Fruit fly (Drosophila melanogaster) whole organism, embryonic: ENCODE measurements around the gene St2.

ENCODE experiments used
- Asciz ChIP-seq: fragments of 200-800 bp; sonication (Bioruptor generic); optimal IDR thresholded peaks from 2 replicates; lab custom pipeline; 2017; ENCODE audit warnings: missing biosample characterization, mild to moderate bottlenecking, missing genetic modification characterization, missing genetic modification reagents
- Bdp1 ChIP-seq: fragments of 200-800 bp; sonication (Bioruptor generic); optimal IDR thresholded peaks from 3 replicates; lab custom pipeline; 2016; ENCODE audit warnings: missing biosample characterization, missing genetic modification characterization
- CG12236 ChIP-seq: fragments of 200-800 bp; sonication (Bioruptor generic); optimal IDR thresholded peaks from 2 replicates; lab custom pipeline; 2016; ENCODE audit warnings: missing biosample characterization, missing genetic modification characterization
- CG12769 ChIP-seq: fragments of 200-800 bp; sonication (Bioruptor generic); optimal IDR thresholded peaks from 2 replicates; lab custom pipeline; 2019; ENCODE audit warnings: missing biosample characterization, mild to moderate bottlenecking, missing genetic modification characterization, moderate library complexity
- CG14050 ChIP-seq: fragments of 200-800 bp; sonication (Bioruptor generic); IDR thresholded peaks from 3 replicates; pipeline ENCODE4 v1.3.6; 2022; ENCODE audit warnings: missing biosample characterization, missing genetic modification characterization
- CG17328 ChIP-seq: fragments of 200-800 bp; sonication (Bioruptor generic); IDR thresholded peaks from 2 replicates; pipeline ENCODE4 v1.3.6; 2022; ENCODE audit warnings: missing biosample characterization, missing genetic modification characterization
- CG31441 ChIP-seq: fragments of 200-800 bp; sonication (Bioruptor generic); IDR thresholded peaks from 2 replicates; pipeline ENCODE4 v1.3.6; 2022; ENCODE audit warnings: missing biosample characterization, missing genetic modification characterization
- CG32772 ChIP-seq: fragments of 200-800 bp; sonication (Bioruptor generic); IDR thresholded peaks from 2 replicates; pipeline ENCODE4 v1.3.6; 2022; ENCODE audit warnings: missing biosample characterization, missing genetic modification characterization
- CG4404 ChIP-seq: fragments of 200-800 bp; sonication (Bioruptor generic); IDR thresholded peaks from 2 replicates; pipeline ENCODE4 v1.3.6; 2022; ENCODE audit warnings: missing biosample characterization, missing genetic modification characterization
- CG6254 ChIP-seq: fragments of 200-800 bp; sonication (Bioruptor generic); optimal IDR thresholded peaks from 3 replicates; lab custom pipeline; 2017; ENCODE audit warnings: mild to moderate bottlenecking, missing biosample characterization, missing genetic modification reagents, missing genetic modification characterization
- CG8765 ChIP-seq: fragments of 200-800 bp; sonication (Bioruptor generic); IDR thresholded peaks from 2 replicates; pipeline ENCODE4 v1.3.6; 2022; ENCODE audit warnings: missing biosample characterization, missing genetic modification characterization
- CG8944 ChIP-seq: fragments of 200-800 bp; sonication (Bioruptor generic); optimal IDR thresholded peaks from 3 replicates; lab custom pipeline; 2016; ENCODE audit warnings: missing biosample characterization, missing genetic modification characterization
- D19A ChIP-seq: fragments of 200-800 bp; optimal IDR thresholded peaks from 3 replicates; lab custom pipeline; 2019; ENCODE audit warnings: missing biosample characterization, mild to moderate bottlenecking, missing genetic modification characterization, moderate library complexity
- Dek ChIP-seq: fragments of 200-800 bp; sonication (Bioruptor generic); optimal IDR thresholded peaks from 3 replicates; lab custom pipeline; 2019; ENCODE audit warnings: missing biosample characterization, mild to moderate bottlenecking, missing genetic modification characterization, moderate library complexity
- GATAe ChIP-seq: fragments of 200-800 bp; sonication (Bioruptor generic); conservative IDR thresholded peaks from 2 replicates; pipeline ENCODE4 v1.3.6; 2022; ENCODE audit warnings: missing biosample characterization, missing genetic modification characterization
- H2.0 ChIP-seq: fragments of 200-800 bp; sonication (Bioruptor generic); IDR thresholded peaks from 2 replicates; pipeline ENCODE4 v1.3.6; 2022; ENCODE audit warnings: missing biosample characterization, missing genetic modification characterization
- HLH3B ChIP-seq: fragments of 200-800 bp; sonication (Bioruptor generic); IDR thresholded peaks from 2 replicates; pipeline ENCODE4 v1.3.6; 2022; ENCODE audit warnings: missing biosample characterization, missing genetic modification characterization
- Lhr ChIP-seq: fragments of 200-800 bp; sonication (Bioruptor generic); optimal IDR thresholded peaks from 3 replicates; lab custom pipeline; 2017; ENCODE audit warnings: mild to moderate bottlenecking, missing biosample characterization, missing genetic modification reagents, missing genetic modification characterization
- MBD-R2 ChIP-seq: fragments of 200-800 bp; sonication (Bioruptor generic); IDR thresholded peaks from 2 replicates; pipeline ENCODE4 v1.3.6; 2022; ENCODE audit warnings: missing biosample characterization, missing genetic modification characterization
- Mrtf ChIP-seq: fragments of 200-800 bp; sonication (Bioruptor generic); IDR thresholded peaks from 3 replicates; pipeline ENCODE4 v1.3.6; 2022; ENCODE audit warnings: missing biosample characterization, missing genetic modification characterization
- Nf-YA ChIP-seq: fragments of 200-800 bp; sonication (Bioruptor generic); IDR thresholded peaks from 2 replicates; pipeline ENCODE4 v1.3.6; 2022; ENCODE audit warnings: missing biosample characterization, missing genetic modification characterization
- NfI ChIP-seq: fragments of 200-800 bp; sonication (Bioruptor generic); optimal IDR thresholded peaks from 3 replicates; lab custom pipeline; 2018; ENCODE audit warnings: missing biosample characterization, mild to moderate bottlenecking, missing genetic modification characterization, moderate library complexity
- Pdp1 ChIP-seq, 2 experiments: fragments of 200-800 bp; sonication (Bioruptor generic); optimal IDR thresholded peaks; 3 replicates each; lab custom pipeline; 2016; ENCODE audit warnings: missing biosample characterization in 2 of 2, missing genetic modification characterization in 2 of 2, mild to moderate bottlenecking in 1 of 2, moderate library complexity in 1 of 2
- Six4 ChIP-seq: fragments of 200-800 bp; sonication (Bioruptor generic); optimal IDR thresholded peaks from 2 replicates; lab custom pipeline; 2016; ENCODE audit warnings: missing biosample characterization, missing genetic modification characterization
- Ssrp ChIP-seq: fragments of 200-800 bp; sonication (Bioruptor generic); optimal IDR thresholded peaks from 2 replicates; lab custom pipeline; 2018; ENCODE audit warnings: missing biosample characterization, mild to moderate bottlenecking, missing genetic modification characterization, moderate library complexity
- Trl ChIP-seq, 3 experiments: fragments of >200 bp in 2 of 3; fragments of 200-800 bp in 1 of 3; sonication (Bioruptor generic) in 1 of 3; optimal IDR thresholded peaks; 2 replicates in 1 of 3; 3 replicates in 2 of 3; lab custom pipeline; 2016 to 2017; ENCODE audit warnings: missing biosample characterization in 1 of 3, missing genetic modification characterization in 1 of 3
- Vsx1 ChIP-seq: fragments of 200-800 bp; sonication (Bioruptor generic); optimal IDR thresholded peaks from 2 replicates; lab custom pipeline; 2017; ENCODE audit warnings: missing biosample characterization, mild to moderate bottlenecking, missing genetic modification characterization, missing genetic modification reagents
- Xrp1 ChIP-seq: fragments of 200-800 bp; sonication (Bioruptor generic); IDR thresholded peaks from 2 replicates; pipeline ENCODE4 v1.3.6; 2022; ENCODE audit warnings: missing biosample characterization, missing genetic modification characterization
- ato ChIP-seq: fragments of 200-800 bp; sonication (Bioruptor generic); IDR thresholded peaks from 2 replicates; pipeline ENCODE4 v1.3.6; 2022; ENCODE audit warnings: missing biosample characterization, missing genetic modification characterization; ENCODE audit not compliant: partially characterized antibody
- bowl ChIP-seq: fragments of 200-800 bp; sonication (Bioruptor generic); IDR thresholded peaks from 2 replicates; pipeline ENCODE4 v1.3.6; 2022; ENCODE audit warnings: missing biosample characterization, missing genetic modification characterization
- cas ChIP-seq: fragments of 200-800 bp; sonication (Bioruptor generic); IDR thresholded peaks from 2 replicates; pipeline ENCODE4 v1.3.6; 2022; ENCODE audit warnings: missing biosample characterization, missing genetic modification characterization
- chn ChIP-seq: fragments of 200-800 bp; sonication (Bioruptor generic); optimal IDR thresholded peaks from 2 replicates; lab custom pipeline; 2016; ENCODE audit warnings: missing biosample characterization, missing genetic modification characterization
- dan ChIP-seq: fragments of 200-800 bp; sonication (Bioruptor generic); IDR thresholded peaks from 2 replicates; pipeline ENCODE4 v1.3.6; 2022; ENCODE audit warnings: missing biosample characterization, missing genetic modification characterization
- exex ChIP-seq: fragments of 200-800 bp; sonication (Bioruptor generic); optimal IDR thresholded peaks from 4 replicates; lab custom pipeline; 2018; ENCODE audit warnings: missing biosample characterization, mild to moderate bottlenecking, missing genetic modification characterization, moderate library complexity
- gsb-n ChIP-seq: fragments of 200-800 bp; sonication (Bioruptor generic); optimal IDR thresholded peaks from 3 replicates; lab custom pipeline; 2018; ENCODE audit warnings: missing biosample characterization, mild to moderate bottlenecking, missing genetic modification characterization
- kah ChIP-seq: fragments of 200-800 bp; sonication (Bioruptor generic); optimal IDR thresholded peaks from 2 replicates; lab custom pipeline; 2018; ENCODE audit warnings: missing biosample characterization, mild to moderate bottlenecking, missing genetic modification characterization
- klu ChIP-seq: fragments of 200-800 bp; sonication (Bioruptor generic); IDR thresholded peaks from 2 replicates; pipeline ENCODE4 v1.3.6; 2022; ENCODE audit warnings: missing biosample characterization, missing genetic modification characterization
- lola ChIP-seq, 3 experiments: fragments of >200 bp in 2 of 3; fragments of 200-800 bp in 1 of 3; sonication (Bioruptor generic) in 1 of 3; optimal IDR thresholded peaks; 2 replicates each; lab custom pipeline; 2017 to 2019; ENCODE audit warnings: missing biosample characterization in 3 of 3, missing genetic modification characterization in 3 of 3, mild to moderate bottlenecking in 1 of 3, moderate library complexity in 1 of 3
- mld ChIP-seq: fragments of 200-800 bp; sonication (Bioruptor generic); IDR thresholded peaks from 3 replicates; pipeline ENCODE4 v1.3.6; 2022; ENCODE audit warnings: missing biosample characterization, missing genetic modification characterization; ENCODE audit not compliant: partially characterized antibody
- odd ChIP-seq: fragments of 200-800 bp; sonication (Bioruptor generic); optimal IDR thresholded peaks from 2 replicates; lab custom pipeline; 2017; ENCODE audit warnings: missing biosample characterization, mild to moderate bottlenecking, missing genetic modification characterization
- prd ChIP-seq, 3 experiments: fragments of >200 bp in 2 of 3; fragments of 200-800 bp in 1 of 3; sonication (Bioruptor generic) in 1 of 3; optimal IDR thresholded peaks in 2 of 3; IDR thresholded peaks in 1 of 3; 2 replicates in 2 of 3; 3 replicates in 1 of 3; pipeline versions ENCODE4 v1.3.6 to Lab custom; 2017 to 2022; ENCODE audit warnings: missing biosample characterization in 1 of 3, missing genetic modification characterization in 1 of 3
- ranshi ChIP-seq: fragments of 200-800 bp; sonication (Bioruptor generic); IDR thresholded peaks from 2 replicates; pipeline ENCODE4 v1.3.6; 2022; ENCODE audit warnings: missing biosample characterization, missing genetic modification characterization
- sd ChIP-seq: fragments of 200-800 bp; sonication (Bioruptor generic); optimal IDR thresholded peaks from 3 replicates; lab custom pipeline; 2018; ENCODE audit warnings: missing biosample characterization, mild to moderate bottlenecking, missing genetic modification characterization, moderate library complexity
- sima ChIP-seq: fragments of 200-800 bp; sonication (Bioruptor generic); optimal IDR thresholded peaks from 2 replicates; lab custom pipeline; 2016; ENCODE audit warnings: missing biosample characterization, missing genetic modification characterization
- tap ChIP-seq: fragments of 200-800 bp; optimal IDR thresholded peaks from 3 replicates; lab custom pipeline; 2019; ENCODE audit warnings: missing biosample characterization, mild to moderate bottlenecking, missing genetic modification characterization, moderate library complexity
- tin ChIP-seq: fragments of 200-800 bp; sonication (Bioruptor generic); optimal IDR thresholded peaks from 3 replicates; lab custom pipeline; 2016; ENCODE audit warnings: missing biosample characterization, missing genetic modification characterization
- tio ChIP-seq: fragments of 200-800 bp; sonication (Bioruptor generic); optimal IDR thresholded peaks from 2 replicates; lab custom pipeline; 2017; ENCODE audit warnings: missing biosample characterization, missing genetic modification characterization, inconsistent platforms
- zfh2 ChIP-seq: fragments of 200-800 bp; sonication (Bioruptor generic); optimal IDR thresholded peaks from 2 replicates; lab custom pipeline; 2016; ENCODE audit warnings: missing biosample characterization, missing genetic modification characterization

Gene St2

DNA sequence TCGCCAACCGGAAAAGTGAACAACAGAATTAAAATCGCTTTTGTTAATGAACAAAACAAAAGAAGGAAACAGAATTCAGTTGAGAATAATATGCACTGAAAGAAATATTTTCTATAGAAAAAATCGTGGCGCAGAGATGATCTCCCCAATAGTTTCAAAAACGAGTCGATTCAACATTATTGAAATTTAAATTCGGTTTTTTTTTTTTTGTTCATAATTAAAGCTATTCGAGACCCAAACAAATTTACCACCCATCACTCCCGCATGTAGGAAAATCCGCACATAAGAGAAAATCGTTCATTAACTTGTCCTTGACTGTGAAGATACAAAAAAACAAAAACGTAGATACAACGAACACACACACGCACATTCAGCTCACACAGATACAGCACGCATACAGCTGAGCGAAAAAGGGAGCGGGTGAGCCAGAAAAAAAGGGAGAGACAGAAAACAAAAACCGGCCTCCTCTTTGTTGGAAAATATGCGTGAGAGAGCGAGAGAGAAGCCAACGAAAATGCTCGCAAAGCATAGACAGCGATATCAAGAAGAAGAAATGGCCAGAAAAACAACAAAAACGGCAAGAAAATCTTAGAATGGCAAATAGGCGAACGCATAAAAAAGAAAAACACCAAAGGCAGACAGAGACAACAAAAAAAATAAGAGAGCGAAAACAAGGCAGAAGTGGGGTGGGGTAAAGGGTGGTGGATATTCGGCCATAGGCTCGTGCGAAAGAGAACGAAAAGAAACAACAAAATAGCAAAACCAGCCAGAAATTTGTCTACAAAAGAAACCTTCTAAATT, 31.4 kb upstream of the St2 start (continued):
- peak; percentile 52 for TF ChIP-seq zfh2 (GFP tag; lab: Kevin White, UChicago)
- TF ChIP-seq CG31441 (GFP tag; lab: Robert Waterston, UW), result no peak
- peak; percentile 18 for TF ChIP-seq CG6254 (GFP tag; lab: Kevin White, UChicago)
- TF ChIP-seq cas (GFP tag; lab: Robert Waterston, UW), result no peak
- TF ChIP-seq GATAe (GFP tag; lab: Robert Waterston, UW), result no peak
- TF ChIP-seq Trl (optimal IDR thresholded peaks at IDR 0.05; lab: Kevin White, UChicago), result peak; percentile 73 to 95
- TF ChIP-seq Trl (GFP tag; optimal IDR thresholded peaks at IDR 0.05; lab: Kevin White, UChicago), result peak; percentile 7
- TF ChIP-seq CG8944 (GFP tag; lab: Kevin White, UChicago), result no peak
- TF ChIP-seq D19A (tag; lab: Kevin White, UChicago), result peak; percentile 63
- no peak for TF ChIP-seq bowl
- no peak for TF ChIP-seq Ssrp
- no peak for TF ChIP-seq odd (GFP tag; lab: Kevin White, UChicago)
- peak; percentile 40; the same call in 1 of the 2 replicates for TF ChIP-seq ranshi (GFP tag; lab: Robert Waterston, UW)
- TF ChIP-seq NfI (GFP tag; lab: Kevin White, UChicago), result peak; percentile 35
- peak; percentile 75 for TF ChIP-seq sd (tag; lab: Kevin White, UChicago)
- TF ChIP-seq Vsx1 (GFP tag; lab: Kevin White, UChicago), result no peak
- peak; percentile 31 for TF ChIP-seq chn (GFP tag; lab: Kevin White, UChicago)
- no peak; the same call in 1 of the 2 replicates for TF ChIP-seq CG32772
- TF ChIP-seq tin (GFP tag; lab: Kevin White, UChicago), result peak; percentile 17
- TF ChIP-seq H2.0, result no peak
- TF ChIP-seq Dek (tag; lab: Kevin White, UChicago), result no peak
- TF ChIP-seq CG8765, result no peak
- TF ChIP-seq CG4404 (GFP tag; lab: Robert Waterston, UW), result no peak
- TF ChIP-seq Nf-YA, result no peak
- TF ChIP-seq tio, result peak; percentile 44
- TF ChIP-seq ato (GFP tag; lab: Robert Waterston, UW), result no peak
- TF ChIP-seq Mrtf (GFP tag; lab: Robert Waterston, UW), result no peak
- no peak; the same call in 1 of the 2 replicates for TF ChIP-seq CG17328 (GFP tag; lab: Robert Waterston, UW)
- no peak for TF ChIP-seq dan (GFP tag; lab: Robert Waterston, UW)
- peak; percentile 33 for TF ChIP-seq sima (GFP tag; lab: Kevin White, UChicago)
- TF ChIP-seq Asciz (GFP tag; lab: Kevin White, UChicago), result no peak
- TF ChIP-seq Bdp1 (GFP tag; lab: Kevin White, UChicago), result no peak
- TF ChIP-seq MBD-R2 (GFP tag; lab: Robert Waterston, UW), result no peak; the same call in 1 of the 2 replicates
- TF ChIP-seq klu, result no peak
- no peak for TF ChIP-seq CG14050
- TF ChIP-seq CG12769, result peak; percentile 40
- TF ChIP-seq CG12236 (GFP tag; lab: Kevin White, UChicago), result no peak
- TF ChIP-seq gsb-n (tag; lab: Kevin White, UChicago), result no peak
- no peak for TF ChIP-seq HLH3B
- no peak for TF ChIP-seq tap
- TF ChIP-seq lola (GFP tag; optimal IDR thresholded peaks at IDR 0.05; lab: Kevin White, UChicago), result no peak
- no peak for TF ChIP-seq prd (optimal IDR thresholded peaks at IDR 0.05; lab: Kevin White, UChicago)
- TF ChIP-seq prd (GFP tag; IDR thresholded peaks at IDR 0.05; lab: Robert Waterston, UW), result peak; percentile 49; the same call in 1 of the 3 replicates
- peak; percentile 29 to 33 for TF ChIP-seq Pdp1 (GFP tag; optimal IDR thresholded peaks at IDR 0.05; lab: Kevin White, UChicago)
- TF ChIP-seq Xrp1, result peak; percentile 58; the same call in 1 of the 2 replicates
- no peak for TF ChIP-seq kah
- TF ChIP-seq exex, result no peak
- no peak for TF ChIP-seq Lhr
- TF ChIP-seq Six4 (GFP tag; lab: Kevin White, UChicago), result no peak
- TF ChIP-seq mld (GFP tag; lab: Robert Waterston, UW), result no peak
